Fruit fly (Drosophila melanogaster) whole organism, embryonic: ENCODE results near the gene CG13392.

Experiments used
- CG10366 ChIP-seq: fragments of 200-800 bp; sonication (Bioruptor generic); IDR thresholded peaks from 2 replicates; pipeline ENCODE4 v1.3.6; 2022; ENCODE audit warnings: missing biosample characterization, missing genetic modification characterization
- CG11504 ChIP-seq: fragments of 200-800 bp; sonication (Bioruptor generic); optimal IDR thresholded peaks from 3 replicates; lab custom pipeline; 2019; ENCODE audit warnings: missing biosample characterization, mild to moderate bottlenecking, missing genetic modification characterization, moderate library complexity
- CG14860 ChIP-seq: fragments of 200-800 bp; sonication (Bioruptor generic); IDR thresholded peaks from 3 replicates; pipeline ENCODE4 v1.3.6; 2022; ENCODE audit warnings: missing biosample characterization, missing genetic modification characterization; ENCODE audit not compliant: partially characterized antibody
- CG15601 ChIP-seq: fragments of 200-800 bp; sonication (Bioruptor generic); optimal IDR thresholded peaks from 3 replicates; lab custom pipeline; 2019; ENCODE audit warnings: missing biosample characterization, mild to moderate bottlenecking, missing genetic modification characterization, moderate library complexity
- CG16779 ChIP-seq: fragments of 200-800 bp; sonication (Bioruptor generic); IDR thresholded peaks from 2 replicates; pipeline ENCODE4 v1.3.6; 2022; ENCODE audit warnings: missing biosample characterization, missing genetic modification characterization
- CG17186 ChIP-seq: fragments of 200-800 bp; sonication (Bioruptor generic); optimal IDR thresholded peaks from 3 replicates; lab custom pipeline; 2017; ENCODE audit warnings: missing biosample characterization, missing genetic modification reagents, missing genetic modification characterization
- CG17328 ChIP-seq: fragments of 200-800 bp; sonication (Bioruptor generic); IDR thresholded peaks from 2 replicates; pipeline ENCODE4 v1.3.6; 2022; ENCODE audit warnings: missing biosample characterization, missing genetic modification characterization
- CG17385 ChIP-seq: fragments of 200-800 bp; sonication (Bioruptor generic); optimal IDR thresholded peaks from 3 replicates; lab custom pipeline; 2018; ENCODE audit warnings: missing biosample characterization, mild to moderate bottlenecking, missing genetic modification characterization
- CG2120 ChIP-seq: fragments of 200-800 bp; sonication (Bioruptor generic); optimal IDR thresholded peaks from 3 replicates; lab custom pipeline; 2016; ENCODE audit warnings: missing biosample characterization, missing genetic modification characterization
- CG2202 ChIP-seq: fragments of 200-800 bp; sonication (Bioruptor generic); optimal IDR thresholded peaks from 2 replicates; lab custom pipeline; 2018; ENCODE audit warnings: missing biosample characterization, mild to moderate bottlenecking, missing genetic modification characterization
- CG30403 ChIP-seq: fragments of 200-800 bp; sonication (Bioruptor generic); optimal IDR thresholded peaks from 3 replicates; lab custom pipeline; 2016; ENCODE audit warnings: missing biosample characterization, missing genetic modification characterization
- CG30431 ChIP-seq: fragments of 200-800 bp; sonication (Bioruptor generic); optimal IDR thresholded peaks from 2 replicates; lab custom pipeline; 2017; ENCODE audit warnings: missing biosample characterization, missing genetic modification characterization
- CG4617 ChIP-seq: fragments of 200-800 bp; sonication (Bioruptor generic); optimal IDR thresholded peaks from 3 replicates; lab custom pipeline; 2016; ENCODE audit warnings: missing biosample characterization, missing genetic modification characterization, borderline replicate concordance
- CG5245 ChIP-seq: fragments of 200-800 bp; sonication (Bioruptor generic); optimal IDR thresholded peaks from 3 replicates; lab custom pipeline; 2016; ENCODE audit warnings: missing biosample characterization, missing genetic modification characterization
- CG6175 ChIP-seq: fragments of 200-800 bp; sonication (Bioruptor generic); IDR thresholded peaks from 3 replicates; pipeline ENCODE4 v1.3.6; 2022; ENCODE audit warnings: missing biosample characterization, missing genetic modification characterization
- CrebB ChIP-seq: fragments of 200-800 bp; sonication (Bioruptor generic); optimal IDR thresholded peaks from 3 replicates; lab custom pipeline; 2018; ENCODE audit warnings: missing biosample characterization, mild to moderate bottlenecking, missing genetic modification characterization
- Dip3 ChIP-seq: fragments of 200-800 bp; sonication (Bioruptor generic); optimal IDR thresholded peaks from 3 replicates; lab custom pipeline; 2016; ENCODE audit warnings: missing biosample characterization, missing genetic modification characterization
- Eip74EF ChIP-seq, 2 experiments: fragments of 200-800 bp in 1 of 2; fragments of >200 bp in 1 of 2; sonication (Bioruptor generic) in 1 of 2; optimal IDR thresholded peaks; 2 replicates each; lab custom pipeline; 2017 to 2019; ENCODE audit warnings: missing biosample characterization in 2 of 2, missing genetic modification characterization in 2 of 2, mild to moderate bottlenecking in 1 of 2, moderate library complexity in 1 of 2
- GATAe ChIP-seq: fragments of 200-800 bp; sonication (Bioruptor generic); conservative IDR thresholded peaks from 2 replicates; pipeline ENCODE4 v1.3.6; 2022; ENCODE audit warnings: missing biosample characterization, missing genetic modification characterization
- MBD-R2 ChIP-seq: fragments of 200-800 bp; sonication (Bioruptor generic); IDR thresholded peaks from 2 replicates; pipeline ENCODE4 v1.3.6; 2022; ENCODE audit warnings: missing biosample characterization, missing genetic modification characterization
- Meics ChIP-seq: fragments of 200-800 bp; sonication (Bioruptor generic); optimal IDR thresholded peaks from 2 replicates; lab custom pipeline; 2017; ENCODE audit warnings: missing biosample characterization, mild to moderate bottlenecking, missing genetic modification characterization
- Neu2 ChIP-seq: fragments of 200-800 bp; sonication (Bioruptor generic); optimal IDR thresholded peaks from 3 replicates; lab custom pipeline; 2016; ENCODE audit warnings: missing biosample characterization, missing genetic modification characterization, borderline replicate concordance
- Sox100B ChIP-seq: fragments of 200-800 bp; sonication (Bioruptor generic); optimal IDR thresholded peaks from 3 replicates; lab custom pipeline; 2018; ENCODE audit warnings: missing biosample characterization, mild to moderate bottlenecking, missing genetic modification characterization
- abd-A ChIP-seq: fragments of 200-800 bp; sonication (Bioruptor generic); optimal IDR thresholded peaks from 3 replicates; lab custom pipeline; 2019; ENCODE audit warnings: missing biosample characterization, mild to moderate bottlenecking, missing genetic modification characterization, moderate library complexity
- ac ChIP-seq: fragments of 200-800 bp; sonication (Bioruptor generic); optimal IDR thresholded peaks from 3 replicates; lab custom pipeline; 2017; ENCODE audit warnings: missing biosample characterization, mild to moderate bottlenecking, missing genetic modification characterization
- aop ChIP-seq: fragments of 200-800 bp; sonication (Bioruptor generic); IDR thresholded peaks from 2 replicates; pipeline ENCODE4 v1.3.6; 2022; ENCODE audit warnings: missing biosample characterization, missing genetic modification characterization
- bigmax ChIP-seq: fragments of 200-800 bp; sonication (Bioruptor generic); optimal IDR thresholded peaks from 2 replicates; lab custom pipeline; 2018; ENCODE audit warnings: missing biosample characterization, mild to moderate bottlenecking, missing genetic modification characterization
- bsh ChIP-seq, 2 experiments: fragments of 200-800 bp; sonication (Bioruptor generic); optimal IDR thresholded peaks; 2 replicates each; lab custom pipeline; 2017 to 2018; ENCODE audit warnings: mild to moderate bottlenecking in 2 of 2, missing biosample characterization in 2 of 2, missing genetic modification characterization in 2 of 2, moderate library complexity in 1 of 2
- btn ChIP-seq: fragments of 200-800 bp; sonication (Bioruptor generic); optimal IDR thresholded peaks from 2 replicates; lab custom pipeline; 2016; ENCODE audit warnings: missing biosample characterization, missing genetic modification characterization
- cato ChIP-seq: fragments of 200-800 bp; sonication (Bioruptor generic); optimal IDR thresholded peaks from 2 replicates; lab custom pipeline; 2016; ENCODE audit warnings: missing biosample characterization, missing genetic modification characterization, borderline replicate concordance
- croc ChIP-seq: fragments of 200-800 bp; sonication (Bioruptor generic); conservative IDR thresholded peaks from 3 replicates; pipeline ENCODE4 v1.3.6; 2022; ENCODE audit warnings: missing biosample characterization, missing genetic modification characterization
- da ChIP-seq: fragments of 200-800 bp; sonication (Bioruptor generic); optimal IDR thresholded peaks from 2 replicates; lab custom pipeline; 2016; ENCODE audit warnings: missing biosample characterization, missing genetic modification characterization
- dmrt11E ChIP-seq: fragments of 200-800 bp; sonication (Bioruptor generic); optimal IDR thresholded peaks from 3 replicates; lab custom pipeline; 2018; ENCODE audit warnings: missing biosample characterization, mild to moderate bottlenecking, missing genetic modification characterization, moderate library complexity
- en ChIP-seq: fragments of 200-800 bp; sonication (Bioruptor generic); optimal IDR thresholded peaks from 2 replicates; lab custom pipeline; 2016; ENCODE audit warnings: missing biosample characterization, missing genetic modification characterization
- fd3F ChIP-seq: fragments of 200-800 bp; sonication (Bioruptor generic); optimal IDR thresholded peaks from 2 replicates; lab custom pipeline; 2018; ENCODE audit warnings: missing biosample characterization, mild to moderate bottlenecking, missing genetic modification characterization, moderate library complexity
- gcm ChIP-seq: fragments of 200-800 bp; sonication (Bioruptor generic); optimal IDR thresholded peaks from 2 replicates; lab custom pipeline; 2019; ENCODE audit warnings: missing biosample characterization, mild to moderate bottlenecking, missing genetic modification characterization, moderate library complexity
- kah ChIP-seq: fragments of 200-800 bp; sonication (Bioruptor generic); optimal IDR thresholded peaks from 2 replicates; lab custom pipeline; 2018; ENCODE audit warnings: missing biosample characterization, mild to moderate bottlenecking, missing genetic modification characterization
- mam ChIP-seq: fragments of 200-800 bp; sonication (Bioruptor generic); optimal IDR thresholded peaks from 3 replicates; lab custom pipeline; 2016; ENCODE audit warnings: missing biosample characterization, missing genetic modification characterization
- mirr ChIP-seq: fragments of 200-800 bp; sonication (Bioruptor generic); optimal IDR thresholded peaks from 3 replicates; lab custom pipeline; 2018; ENCODE audit warnings: missing biosample characterization, mild to moderate bottlenecking, missing genetic modification characterization
- mld ChIP-seq: fragments of 200-800 bp; sonication (Bioruptor generic); IDR thresholded peaks from 3 replicates; pipeline ENCODE4 v1.3.6; 2022; ENCODE audit warnings: missing biosample characterization, missing genetic modification characterization; ENCODE audit not compliant: partially characterized antibody
- nerfin-1 ChIP-seq: fragments of 200-800 bp; sonication (Bioruptor generic); optimal IDR thresholded peaks from 3 replicates; lab custom pipeline; 2019; ENCODE audit warnings: missing biosample characterization, mild to moderate bottlenecking, missing genetic modification characterization, moderate library complexity
- nom ChIP-seq: fragments of 200-800 bp; sonication (Bioruptor generic); optimal IDR thresholded peaks from 2 replicates; lab custom pipeline; 2017; ENCODE audit warnings: missing biosample characterization, missing genetic modification characterization, mild to moderate bottlenecking, moderate library complexity, missing genetic modification reagents
- ro ChIP-seq: fragments of 200-800 bp; sonication (Bioruptor generic); IDR thresholded peaks from 2 replicates; pipeline ENCODE4 v1.3.6; 2022; ENCODE audit warnings: missing biosample characterization, missing genetic modification characterization
- run ChIP-seq: fragments of 200-800 bp; sonication (Bioruptor generic); optimal IDR thresholded peaks from 3 replicates; lab custom pipeline; 2018; ENCODE audit warnings: missing biosample characterization, mild to moderate bottlenecking, missing genetic modification characterization
- scrt ChIP-seq: fragments of 200-800 bp; sonication (Bioruptor generic); optimal IDR thresholded peaks from 2 replicates; lab custom pipeline; 2018; ENCODE audit warnings: missing biosample characterization, mild to moderate bottlenecking, missing genetic modification characterization, moderate library complexity
- slou ChIP-seq: fragments of 200-800 bp; sonication (Bioruptor generic); optimal IDR thresholded peaks from 3 replicates; lab custom pipeline; 2016; ENCODE audit warnings: missing biosample characterization, missing genetic modification characterization
- stwl ChIP-seq: fragments of 200-800 bp; sonication (Bioruptor generic); optimal IDR thresholded peaks from 3 replicates; lab custom pipeline; 2018; ENCODE audit warnings: missing biosample characterization, mild to moderate bottlenecking, missing genetic modification characterization, moderate library complexity

Gene CG13392

dm6 chr2L:8403286-8404270 lies 21.0 kb upstream of the CG13392 start, which contains the start of gene emb (continued):
- TF ChIP-seq nom, result peak; percentile 91
- peak; percentile 85 for TF ChIP-seq CG17385
- TF ChIP-seq CG11504 (tag; lab: Kevin White, UChicago), result no peak
- TF ChIP-seq CG4617 (GFP tag; lab: Kevin White, UChicago), result peak; percentile 61
- no peak for TF ChIP-seq en
- peak; percentile 2 for TF ChIP-seq slou (GFP tag; lab: Kevin White, UChicago)
- peak; percentile 62 for TF ChIP-seq mam (GFP tag; lab: Kevin White, UChicago)
- no peak for TF ChIP-seq da (GFP tag; lab: Kevin White, UChicago)
- 0 out of 2 replicates have a peak, but pooled peaks have one; percentile 24 for TF ChIP-seq CG17328 (GFP tag; lab: Robert Waterston, UW)
- peak; percentile 27 for TF ChIP-seq kah (GFP tag; lab: Kevin White, UChicago)
- TF ChIP-seq abd-A (tag; lab: Kevin White, UChicago), result no peak
- TF ChIP-seq ac (GFP tag; lab: Kevin White, UChicago), result no peak
- TF ChIP-seq ro (GFP tag; lab: Robert Waterston, UW), result no peak
- TF ChIP-seq CG17186, result peak; percentile 35
- TF ChIP-seq mld, result peak; percentile 99
- peak; percentile 13 for TF ChIP-seq cato (GFP tag; lab: Kevin White, UChicago)
- TF ChIP-seq MBD-R2 (GFP tag; lab: Robert Waterston, UW), result peak; percentile 69
- peak; percentile 31; the same call in 1 of the 2 replicates for TF ChIP-seq CG10366 (GFP tag; lab: Robert Waterston, UW)
- no peak for TF ChIP-seq CG5245 (GFP tag; lab: Kevin White, UChicago)
- peak; percentile 47 for TF ChIP-seq CG15601 (tag; lab: Kevin White, UChicago)
- peak; percentile 89 for TF ChIP-seq nerfin-1 (tag; lab: Kevin White, UChicago)
- peak; percentile 11 for TF ChIP-seq CG2202 (tag; lab: Kevin White, UChicago)
- no peak for TF ChIP-seq mirr (GFP tag; lab: Kevin White, UChicago)
- peak; percentile 7 to 76 for TF ChIP-seq bsh (GFP tag; optimal IDR thresholded peaks at IDR 0.05; lab: Kevin White, UChicago)
- TF ChIP-seq CG6175 (GFP tag; lab: Robert Waterston, UW), result no peak
- TF ChIP-seq bigmax (GFP tag; lab: Kevin White, UChicago), result no peak
- peak; percentile 98 for TF ChIP-seq stwl (tag; lab: Kevin White, UChicago)
- no peak for TF ChIP-seq CG30431
- peak; percentile 70 for TF ChIP-seq CG2120
- no peak for TF ChIP-seq Sox100B
- 0 out of 2 replicates have a peak, but pooled peaks have one; percentile 30 for TF ChIP-seq aop (GFP tag; lab: Robert Waterston, UW)
- TF ChIP-seq scrt, result no peak
- TF ChIP-seq Eip74EF (GFP tag; optimal IDR thresholded peaks at IDR 0.05; lab: Kevin White, UChicago), result no peak
- peak; percentile 48 for TF ChIP-seq dmrt11E (tag; lab: Kevin White, UChicago)
- no peak for TF ChIP-seq croc (GFP tag; lab: Robert Waterston, UW)
- TF ChIP-seq run (tag; lab: Kevin White, UChicago), result no peak
- no peak for TF ChIP-seq GATAe (GFP tag; lab: Robert Waterston, UW)
- TF ChIP-seq CG30403 (GFP tag; lab: Kevin White, UChicago), result peak; percentile 47
- peak; percentile 99 for TF ChIP-seq CG14860 (GFP tag; lab: Robert Waterston, UW)
- no peak for TF ChIP-seq Dip3
- TF ChIP-seq CrebB, result peak; percentile 33
- TF ChIP-seq fd3F (GFP tag; lab: Kevin White, UChicago), result no peak
- no peak for TF ChIP-seq Neu2 (GFP tag; lab: Kevin White, UChicago)
- TF ChIP-seq Meics (GFP tag; lab: Kevin White, UChicago), result peak; percentile 45
- no peak for TF ChIP-seq CG16779 (GFP tag; lab: Robert Waterston, UW)
- no peak for TF ChIP-seq btn
- TF ChIP-seq gcm (GFP tag; lab: Kevin White, UChicago), result no peak
